Fruit fly (Drosophila melanogaster) whole organism, adult: Measurements from ENCODE around the gene pim.

Experiments
- CG11617 ChIP-seq: fragments of 200-800 bp; sonication (Bioruptor generic); optimal IDR thresholded peaks from 2 replicates; lab custom pipeline; 2017; ENCODE audit warnings: mild to moderate bottlenecking, missing biosample characterization, missing genetic modification reagents, missing genetic modification characterization
- CG12768 ChIP-seq: fragments of 200-800 bp; sonication (Bioruptor generic); optimal IDR thresholded peaks from 2 replicates; lab custom pipeline; 2017; ENCODE audit warnings: missing biosample characterization, missing genetic modification characterization, mild to moderate bottlenecking, moderate library complexity, missing genetic modification reagents
- CG14711 ChIP-seq: fragments of 200-800 bp; sonication (Bioruptor generic); optimal IDR thresholded peaks from 2 replicates; lab custom pipeline; 2018; ENCODE audit warnings: missing biosample characterization, mild to moderate bottlenecking, missing genetic modification characterization, moderate library complexity
- CG1620 ChIP-seq: fragments of 200-800 bp; sonication (Bioruptor generic); optimal IDR thresholded peaks from 2 replicates; lab custom pipeline; 2016; ENCODE audit warnings: missing biosample characterization, missing genetic modification characterization
- CG33017 ChIP-seq: fragments of 200-800 bp; sonication (Bioruptor generic); optimal IDR thresholded peaks from 2 replicates; lab custom pipeline; 2018; ENCODE audit warnings: missing biosample characterization, mild to moderate bottlenecking, missing genetic modification characterization, moderate library complexity
- CG5204 ChIP-seq: fragments of 200-800 bp; sonication (Bioruptor generic); optimal IDR thresholded peaks from 2 replicates; lab custom pipeline; 2016; ENCODE audit warnings: missing biosample characterization, missing genetic modification characterization
- CG7045 ChIP-seq: fragments of 200-800 bp; sonication (Bioruptor generic); optimal IDR thresholded peaks from 2 replicates; lab custom pipeline; 2017; ENCODE audit warnings: missing biosample characterization, mild to moderate bottlenecking, missing genetic modification characterization
- CG7101 ChIP-seq: fragments of 200-800 bp; sonication (Bioruptor generic); optimal IDR thresholded peaks from 2 replicates; lab custom pipeline; 2018; ENCODE audit warnings: missing biosample characterization, mild to moderate bottlenecking, missing genetic modification characterization, moderate library complexity
- Clk ChIP-seq: fragments of 200-800 bp; sonication (Bioruptor generic); optimal IDR thresholded peaks from 2 replicates; lab custom pipeline; 2017; ENCODE audit warnings: missing biosample characterization, missing genetic modification characterization
- Crg-1 ChIP-seq: fragments of 200-800 bp; sonication (Bioruptor generic); optimal IDR thresholded peaks from 2 replicates; lab custom pipeline; 2016; ENCODE audit warnings: missing biosample characterization, missing genetic modification characterization
- Hr96 ChIP-seq: fragments of 200-800 bp; sonication (Bioruptor generic); optimal IDR thresholded peaks from 2 replicates; lab custom pipeline; 2016; ENCODE audit warnings: missing biosample characterization, missing genetic modification characterization
- Mnt ChIP-seq: fragments of 200-800 bp; sonication (Bioruptor generic); optimal IDR thresholded peaks from 2 replicates; lab custom pipeline; 2016; ENCODE audit warnings: missing biosample characterization, mild to moderate bottlenecking, missing genetic modification characterization
- bab1 ChIP-seq: fragments of 200-800 bp; sonication (Bioruptor generic); optimal IDR thresholded peaks from 3 replicates; lab custom pipeline; 2019; ENCODE audit warnings: missing biosample characterization, mild to moderate bottlenecking, missing genetic modification characterization, moderate library complexity
- cic ChIP-seq: fragments of 200-800 bp; sonication (Bioruptor generic); optimal IDR thresholded peaks from 2 replicates; lab custom pipeline; 2017; ENCODE audit warnings: missing biosample characterization, mild to moderate bottlenecking, missing genetic modification characterization, moderate library complexity
- cnc ChIP-seq, 2 experiments: fragments of >200 bp; optimal IDR thresholded peaks; 2 replicates each; lab custom pipeline; 2017
- kay ChIP-seq: fragments of 200-800 bp; sonication (Bioruptor generic); peaks from one replicate; lab custom pipeline; 2016; ENCODE audit warnings: missing biosample characterization, missing genetic modification characterization, borderline replicate concordance
- ovo ChIP-seq: fragments of 200-800 bp; sonication (Bioruptor generic); optimal IDR thresholded peaks from 2 replicates; lab custom pipeline; 2016; ENCODE audit warnings: missing biosample characterization, missing genetic modification characterization
- pad ChIP-seq: fragments of 200-800 bp; sonication (Bioruptor generic); optimal IDR thresholded peaks from 3 replicates; lab custom pipeline; 2017; ENCODE audit warnings: missing biosample characterization, missing genetic modification characterization, mild to moderate bottlenecking, moderate library complexity, missing genetic modification reagents
- tj ChIP-seq: fragments of 200-800 bp; sonication (Bioruptor generic); optimal IDR thresholded peaks from 3 replicates; lab custom pipeline; 2017; ENCODE audit warnings: missing biosample characterization, mild to moderate bottlenecking, missing genetic modification characterization, moderate library complexity
- toe ChIP-seq: fragments of 200-800 bp; sonication (Bioruptor generic); optimal IDR thresholded peaks from 2 replicates; lab custom pipeline; 2016; ENCODE audit warnings: missing biosample characterization, missing genetic modification characterization

The pim gene

dm6 chr2L:10334213-10334612 lies 28.6 kb upstream of the pim start:
- TF ChIP-seq bab1 (GFP tag; lab: Kevin White, UChicago): no peak

dm6 chr2L:10334854-10335277 lies 27.9 kb upstream of the pim start:
- TF ChIP-seq Mnt (GFP tag; lab: Kevin White, UChicago): peak; percentile 85
- TF ChIP-seq CG7101 (tag; lab: Kevin White, UChicago): peak; percentile 55
- TF ChIP-seq Crg-1 (GFP tag; lab: Kevin White, UChicago): peak; percentile 61
- no peak for TF ChIP-seq CG5204 (GFP tag; lab: Kevin White, UChicago)
- TF ChIP-seq CG14711 (tag; lab: Kevin White, UChicago): peak; percentile 43
- peak; percentile 59 for TF ChIP-seq Clk (GFP tag; lab: Kevin White, UChicago)
- TF ChIP-seq CG1620 (GFP tag; lab: Kevin White, UChicago): peak; percentile 28
- no peak for TF ChIP-seq Hr96
- peak; percentile 62 for TF ChIP-seq CG7045 (GFP tag; lab: Kevin White, UChicago)
- peak; percentile 45 for TF ChIP-seq ovo
- peak; percentile 73 for TF ChIP-seq tj (GFP tag; lab: Kevin White, UChicago)
- peak; percentile 87 for TF ChIP-seq cic (GFP tag; lab: Kevin White, UChicago)
- TF ChIP-seq CG12768 (GFP tag; lab: Kevin White, UChicago): peak; percentile 85
- TF ChIP-seq toe (GFP tag; lab: Kevin White, UChicago): no peak
- peak; percentile 98 for TF ChIP-seq kay (GFP tag; lab: Kevin White, UChicago)
- no peak for TF ChIP-seq cnc (optimal IDR thresholded peaks at IDR 0.05; lab: Kevin White, UChicago)
- TF ChIP-seq pad: peak; percentile 44
- TF ChIP-seq CG33017 (tag; lab: Kevin White, UChicago): peak; percentile 56
- TF ChIP-seq CG11617: peak; percentile 68
- peak; percentile 62 for TF ChIP-seq bab1 (GFP tag; lab: Kevin White, UChicago)

dm6 chr2L:10339212-10339721 lies 23.5 kb upstream of the pim start, which contains the start of gene SamDC:
Gene SamDC, plus strand, starts transcription at chr2L:10339457.
- TF ChIP-seq kay (GFP tag; lab: Kevin White, UChicago) (no peak), toe (GFP tag; lab: Kevin White, UChicago) (no peak), cic (GFP tag; lab: Kevin White, UChicago) (peak; percentile 31), pad (peak; percentile 12), CG7101 (tag; lab: Kevin White, UChicago) (peak; percentile 35), CG7045 (GFP tag; lab: Kevin White, UChicago) (no peak), cnc (optimal IDR thresholded peaks at IDR 0.05; lab: Kevin White, UChicago) (no peak), CG11617 (peak; percentile 15), CG5204 (GFP tag; lab: Kevin White, UChicago) (no peak), Clk (GFP tag; lab: Kevin White, UChicago) (no peak), CG1620 (GFP tag; lab: Kevin White, UChicago) (peak; percentile 18), CG12768 (GFP tag; lab: Kevin White, UChicago) (no peak), ovo (no peak), Hr96 (no peak), Mnt (GFP tag; lab: Kevin White, UChicago) (peak; percentile 44), tj (GFP tag; lab: Kevin White, UChicago) (no peak), bab1 (GFP tag; lab: Kevin White, UChicago) (peak; percentile 63), CG14711 (tag; lab: Kevin White, UChicago) (no peak), Crg-1 (GFP tag; lab: Kevin White, UChicago) (no peak), CG33017 (tag; lab: Kevin White, UChicago) (no peak)

dm6 chr2L:10339841-10340240 lies 22.9 kb upstream of the pim start:
- TF ChIP-seq tj (GFP tag; lab: Kevin White, UChicago) (no peak), kay (GFP tag; lab: Kevin White, UChicago) (peak; percentile 72)

- TF ChIP-seq CG11617 (peak; percentile 11), bab1 (GFP tag; lab: Kevin White, UChicago) (peak; percentile 62), CG7045 (GFP tag; lab: Kevin White, UChicago) (no peak), CG5204 (GFP tag; lab: Kevin White, UChicago) (no peak), tj (GFP tag; lab: Kevin White, UChicago) (peak; percentile 11), CG7101 (tag; lab: Kevin White, UChicago) (peak; percentile 40), CG33017 (tag; lab: Kevin White, UChicago) (peak; percentile 5), Hr96 (no peak), CG14711 (tag; lab: Kevin White, UChicago) (peak; percentile 20), kay (GFP tag; lab: Kevin White, UChicago) (peak; percentile 66), Mnt (GFP tag; lab: Kevin White, UChicago) (peak; percentile 5), cic (GFP tag; lab: Kevin White, UChicago) (no peak), cnc (optimal IDR thresholded peaks at IDR 0.05; lab: Kevin White, UChicago) (no peak)
These were observed 21.4 kb upstream of the pim start, which contains the start of gene CG31715 for dm6 chr2L:10341405-10341804. Gene CG31715, plus strand, starts transcription at chr2L:10341616.

- no peak for TF ChIP-seq CG12768 (GFP tag; lab: Kevin White, UChicago)
- no peak for TF ChIP-seq Hr96
- TF ChIP-seq tj (GFP tag; lab: Kevin White, UChicago): peak; percentile 25
- no peak for TF ChIP-seq Clk (GFP tag; lab: Kevin White, UChicago)
- no peak for TF ChIP-seq CG7045 (GFP tag; lab: Kevin White, UChicago)
- no peak for TF ChIP-seq CG33017 (tag; lab: Kevin White, UChicago)
- no peak for TF ChIP-seq CG1620 (GFP tag; lab: Kevin White, UChicago)
- TF ChIP-seq Crg-1 (GFP tag; lab: Kevin White, UChicago): no peak
- no peak for TF ChIP-seq pad
- TF ChIP-seq toe (GFP tag; lab: Kevin White, UChicago): no peak
- peak; percentile 22 for TF ChIP-seq Mnt (GFP tag; lab: Kevin White, UChicago)
- TF ChIP-seq kay (GFP tag; lab: Kevin White, UChicago): no peak
- TF ChIP-seq CG14711 (tag; lab: Kevin White, UChicago): peak; percentile 12
- peak; percentile 15 for TF ChIP-seq CG7101 (tag; lab: Kevin White, UChicago)
- no peak for TF ChIP-seq CG5204 (GFP tag; lab: Kevin White, UChicago)
- peak; percentile 69 for TF ChIP-seq bab1 (GFP tag; lab: Kevin White, UChicago)
- peak; percentile 16 for TF ChIP-seq cic (GFP tag; lab: Kevin White, UChicago)
- TF ChIP-seq CG11617: peak; percentile 19
- TF ChIP-seq cnc (optimal IDR thresholded peaks at IDR 0.05; lab: Kevin White, UChicago): no peak
- no peak for TF ChIP-seq ovo
These were observed 20.3 kb upstream of the pim start, which contains the start of gene Sps2 for dm6 chr2L:10342471-10342870. Gene Sps2, plus strand, starts transcription at chr2L:10342594.
